Fruit fly (Drosophila melanogaster) whole organism, embryonic: ENCODE data around the gene CG5969.
A peak's percentile ranks its signal among the peaks of the same experiment; 100 is the strongest.

Source experiments
- Antp ChIP-seq: fragments of 200-800 bp; sonication (Bioruptor generic); optimal IDR thresholded peaks from 3 replicates; lab custom pipeline; 2016; ENCODE audit warnings: missing biosample characterization, missing genetic modification characterization
- Asciz ChIP-seq: fragments of 200-800 bp; sonication (Bioruptor generic); optimal IDR thresholded peaks from 2 replicates; lab custom pipeline; 2017; ENCODE audit warnings: missing biosample characterization, mild to moderate bottlenecking, missing genetic modification characterization, missing genetic modification reagents
- Blimp-1 ChIP-seq: fragments of 200-800 bp; sonication (Bioruptor generic); optimal IDR thresholded peaks from 3 replicates; lab custom pipeline; 2018; ENCODE audit warnings: missing biosample characterization, missing genetic modification characterization, mild to moderate bottlenecking, moderate library complexity, missing genetic modification reagents
- CG10565 ChIP-seq: fragments of 200-800 bp; sonication (Bioruptor generic); optimal IDR thresholded peaks from 3 replicates; lab custom pipeline; 2016; ENCODE audit warnings: missing biosample characterization, mild to moderate bottlenecking, missing genetic modification characterization
- CG11398 ChIP-seq: fragments of 200-800 bp; sonication (Bioruptor generic); optimal IDR thresholded peaks from 2 replicates; lab custom pipeline; 2016; ENCODE audit warnings: missing biosample characterization, missing genetic modification characterization
- CG11723 ChIP-seq: fragments of 200-800 bp; sonication (Bioruptor generic); optimal IDR thresholded peaks from 2 replicates; lab custom pipeline; 2017; ENCODE audit warnings: missing biosample characterization, mild to moderate bottlenecking, missing genetic modification characterization
- CG12744 ChIP-seq: fragments of 200-800 bp; sonication (Bioruptor generic); optimal IDR thresholded peaks from 2 replicates; lab custom pipeline; 2016; ENCODE audit warnings: missing biosample characterization, missing genetic modification characterization
- CG14014 ChIP-seq: fragments of 200-800 bp; sonication (Bioruptor generic); IDR thresholded peaks from 2 replicates; pipeline ENCODE4 v1.3.6; 2022; ENCODE audit warnings: missing biosample characterization, missing genetic modification characterization
- CG14965 ChIP-seq: fragments of 200-800 bp; sonication (Bioruptor generic); optimal IDR thresholded peaks from 2 replicates; lab custom pipeline; 2016; ENCODE audit warnings: missing biosample characterization, missing genetic modification characterization, borderline replicate concordance
- CG15073 ChIP-seq: fragments of 200-800 bp; sonication (Bioruptor generic); optimal IDR thresholded peaks from 2 replicates; lab custom pipeline; 2016; ENCODE audit warnings: missing biosample characterization, missing genetic modification characterization
- CG1529 ChIP-seq: fragments of 200-800 bp; sonication (Bioruptor generic); optimal IDR thresholded peaks from 3 replicates; lab custom pipeline; 2018; ENCODE audit warnings: missing biosample characterization, missing genetic modification characterization
- CG15479 ChIP-seq: fragments of 200-800 bp; sonication (Bioruptor generic); optimal IDR thresholded peaks from 3 replicates; lab custom pipeline; 2019; ENCODE audit warnings: missing biosample characterization, mild to moderate bottlenecking, missing genetic modification characterization, moderate library complexity
- CG2678 ChIP-seq: fragments of 200-800 bp; sonication (Bioruptor generic); optimal IDR thresholded peaks from 3 replicates; lab custom pipeline; 2019; ENCODE audit warnings: missing biosample characterization, mild to moderate bottlenecking, missing genetic modification characterization, moderate library complexity
- CG31224 ChIP-seq: fragments of 200-800 bp; sonication (Bioruptor generic); IDR thresholded peaks from 2 replicates; pipeline ENCODE4 v1.3.6; 2022; ENCODE audit warnings: missing biosample characterization, missing genetic modification characterization
- CG31388 ChIP-seq: fragments of 200-800 bp; sonication (Bioruptor generic); optimal IDR thresholded peaks from 2 replicates; lab custom pipeline; 2016; ENCODE audit warnings: missing biosample characterization, missing genetic modification characterization
- CG4424 ChIP-seq: fragments of 200-800 bp; sonication (Bioruptor generic); optimal IDR thresholded peaks from 3 replicates; lab custom pipeline; 2016; ENCODE audit warnings: missing biosample characterization, missing genetic modification characterization
- CG6654 ChIP-seq: fragments of 200-800 bp; sonication (Bioruptor generic); optimal IDR thresholded peaks from 2 replicates; lab custom pipeline; 2017; ENCODE audit warnings: missing biosample characterization, mild to moderate bottlenecking, missing genetic modification characterization
- CG6683 ChIP-seq: fragments of 200-800 bp; sonication (Bioruptor generic); optimal IDR thresholded peaks from 2 replicates; lab custom pipeline; 2017; ENCODE audit warnings: missing biosample characterization, mild to moderate bottlenecking, missing genetic modification characterization, missing genetic modification reagents
- CG7745 ChIP-seq: fragments of 200-800 bp; sonication (Bioruptor generic); optimal IDR thresholded peaks from 2 replicates; lab custom pipeline; 2018; ENCODE audit warnings: missing biosample characterization, mild to moderate bottlenecking, missing genetic modification characterization, moderate library complexity
- CG8359 ChIP-seq: fragments of 200-800 bp; sonication (Bioruptor generic); optimal IDR thresholded peaks from 2 replicates; lab custom pipeline; 2017; ENCODE audit warnings: missing biosample characterization, mild to moderate bottlenecking, missing genetic modification characterization, borderline replicate concordance
- Camta ChIP-seq: fragments of 200-800 bp; sonication (Bioruptor generic); optimal IDR thresholded peaks from 2 replicates; lab custom pipeline; 2016; ENCODE audit warnings: missing biosample characterization, missing genetic modification characterization
- Doc2 ChIP-seq: fragments of 200-800 bp; sonication (Bioruptor generic); IDR thresholded peaks from 2 replicates; pipeline ENCODE4 v1.3.6; 2022; ENCODE audit warnings: missing biosample characterization, missing genetic modification characterization
- Drgx ChIP-seq: fragments of 200-800 bp; sonication (Bioruptor generic); IDR thresholded peaks from 2 replicates; pipeline ENCODE4 v1.3.6; 2022; ENCODE audit warnings: missing biosample characterization, missing genetic modification characterization
- Kr ChIP-seq: fragments of 200-800 bp; sonication (Bioruptor generic); optimal IDR thresholded peaks from 2 replicates; lab custom pipeline; 2017; ENCODE audit warnings: missing biosample characterization, mild to moderate bottlenecking, missing genetic modification characterization
- MESR4 ChIP-seq: fragments of 200-800 bp; sonication (Bioruptor generic); optimal IDR thresholded peaks from 2 replicates; lab custom pipeline; 2018; ENCODE audit warnings: missing biosample characterization, mild to moderate bottlenecking, missing genetic modification characterization, moderate library complexity
- NC2β ChIP-seq: fragments of 200-800 bp; sonication (Bioruptor generic); optimal IDR thresholded peaks from 2 replicates; lab custom pipeline; 2016; ENCODE audit warnings: missing biosample characterization, missing genetic modification characterization
- Oli ChIP-seq: fragments of 200-800 bp; sonication (Bioruptor generic); optimal IDR thresholded peaks from 2 replicates; lab custom pipeline; 2018; ENCODE audit warnings: missing biosample characterization, mild to moderate bottlenecking, missing genetic modification characterization, moderate library complexity
- Pdp1 ChIP-seq, 2 experiments: fragments of 200-800 bp; sonication (Bioruptor generic); optimal IDR thresholded peaks; 3 replicates each; lab custom pipeline; 2016; ENCODE audit warnings: missing biosample characterization in 2 of 2, missing genetic modification characterization in 2 of 2, mild to moderate bottlenecking in 1 of 2, moderate library complexity in 1 of 2
- Vsx1 ChIP-seq: fragments of 200-800 bp; sonication (Bioruptor generic); optimal IDR thresholded peaks from 2 replicates; lab custom pipeline; 2017; ENCODE audit warnings: missing biosample characterization, mild to moderate bottlenecking, missing genetic modification characterization, missing genetic modification reagents
- ac ChIP-seq: fragments of 200-800 bp; sonication (Bioruptor generic); optimal IDR thresholded peaks from 3 replicates; lab custom pipeline; 2017; ENCODE audit warnings: missing biosample characterization, mild to moderate bottlenecking, missing genetic modification characterization
- cad ChIP-seq: fragments of >200 bp; optimal IDR thresholded peaks from 2 replicates; lab custom pipeline; 2017; ENCODE audit warnings: missing biosample characterization, missing genetic modification characterization
- cas ChIP-seq: fragments of 200-800 bp; sonication (Bioruptor generic); IDR thresholded peaks from 2 replicates; pipeline ENCODE4 v1.3.6; 2022; ENCODE audit warnings: missing biosample characterization, missing genetic modification characterization
- ci ChIP-seq: fragments of 200-800 bp; sonication (Bioruptor generic); IDR thresholded peaks from 3 replicates; pipeline ENCODE4 v1.3.6; 2022; ENCODE audit warnings: missing biosample characterization, missing genetic modification characterization
- croc ChIP-seq: fragments of 200-800 bp; sonication (Bioruptor generic); conservative IDR thresholded peaks from 3 replicates; pipeline ENCODE4 v1.3.6; 2022; ENCODE audit warnings: missing biosample characterization, missing genetic modification characterization
- eve ChIP-seq, 2 experiments: fragments of >200 bp; optimal IDR thresholded peaks; 2 replicates each; lab custom pipeline; 2017; ENCODE audit warnings: missing biosample characterization in 2 of 2, missing genetic modification characterization in 2 of 2
- fd102C ChIP-seq: fragments of 200-800 bp; sonication (Bioruptor generic); optimal IDR thresholded peaks from 2 replicates; lab custom pipeline; 2018; ENCODE audit warnings: missing biosample characterization, mild to moderate bottlenecking, missing genetic modification characterization, moderate library complexity
- fd3F ChIP-seq: fragments of 200-800 bp; sonication (Bioruptor generic); optimal IDR thresholded peaks from 2 replicates; lab custom pipeline; 2018; ENCODE audit warnings: missing biosample characterization, mild to moderate bottlenecking, missing genetic modification characterization, moderate library complexity
- kah ChIP-seq: fragments of 200-800 bp; sonication (Bioruptor generic); optimal IDR thresholded peaks from 2 replicates; lab custom pipeline; 2018; ENCODE audit warnings: missing biosample characterization, mild to moderate bottlenecking, missing genetic modification characterization
- lmd ChIP-seq: fragments of 200-800 bp; sonication (Bioruptor generic); IDR thresholded peaks from 2 replicates; pipeline ENCODE4 v1.3.6; 2022; ENCODE audit warnings: missing biosample characterization, missing genetic modification characterization
- luna ChIP-seq: fragments of 200-800 bp; sonication (Bioruptor generic); optimal IDR thresholded peaks from 2 replicates; lab custom pipeline; 2016; ENCODE audit warnings: missing biosample characterization, missing genetic modification characterization
- mirr ChIP-seq: fragments of 200-800 bp; sonication (Bioruptor generic); optimal IDR thresholded peaks from 3 replicates; lab custom pipeline; 2018; ENCODE audit warnings: missing biosample characterization, mild to moderate bottlenecking, missing genetic modification characterization
- mld ChIP-seq: fragments of 200-800 bp; sonication (Bioruptor generic); IDR thresholded peaks from 3 replicates; pipeline ENCODE4 v1.3.6; 2022; ENCODE audit warnings: missing biosample characterization, missing genetic modification characterization; ENCODE audit not compliant: partially characterized antibody
- pan ChIP-seq, 4 experiments: fragments of >200 bp in 3 of 4; fragments of 200-800 bp in 1 of 4; sonication (Bioruptor generic) in 1 of 4; optimal IDR thresholded peaks in 3 of 4; IDR thresholded peaks in 1 of 4; 2 replicates each; pipeline versions ENCODE4 v1.3.6 to Lab custom; 2017 to 2022; ENCODE audit warnings: missing biosample characterization in 2 of 4, missing genetic modification characterization in 2 of 4, mixed read lengths in 1 of 4
- pb ChIP-seq: fragments of 200-800 bp; sonication (Bioruptor generic); optimal IDR thresholded peaks from 3 replicates; lab custom pipeline; 2016; ENCODE audit warnings: missing biosample characterization, missing genetic modification characterization
- psq ChIP-seq: fragments of 200-800 bp; sonication (Bioruptor generic); optimal IDR thresholded peaks from 2 replicates; lab custom pipeline; 2017; ENCODE audit warnings: missing biosample characterization, missing genetic modification characterization
- slp2 ChIP-seq: fragments of 200-800 bp; sonication (Bioruptor generic); optimal IDR thresholded peaks from 2 replicates; lab custom pipeline; 2016; ENCODE audit warnings: missing biosample characterization, missing genetic modification characterization
- so ChIP-seq: fragments of 200-800 bp; sonication (Bioruptor generic); IDR thresholded peaks from 3 replicates; pipeline ENCODE4 v1.3.6; 2022; ENCODE audit warnings: missing biosample characterization, missing genetic modification characterization
- tgo ChIP-seq: fragments of 200-800 bp; sonication (Bioruptor generic); IDR thresholded peaks from 3 replicates; pipeline ENCODE4 v1.3.6; 2022; ENCODE audit warnings: missing biosample characterization, missing genetic modification characterization

The CG5969 gene

DNA sequence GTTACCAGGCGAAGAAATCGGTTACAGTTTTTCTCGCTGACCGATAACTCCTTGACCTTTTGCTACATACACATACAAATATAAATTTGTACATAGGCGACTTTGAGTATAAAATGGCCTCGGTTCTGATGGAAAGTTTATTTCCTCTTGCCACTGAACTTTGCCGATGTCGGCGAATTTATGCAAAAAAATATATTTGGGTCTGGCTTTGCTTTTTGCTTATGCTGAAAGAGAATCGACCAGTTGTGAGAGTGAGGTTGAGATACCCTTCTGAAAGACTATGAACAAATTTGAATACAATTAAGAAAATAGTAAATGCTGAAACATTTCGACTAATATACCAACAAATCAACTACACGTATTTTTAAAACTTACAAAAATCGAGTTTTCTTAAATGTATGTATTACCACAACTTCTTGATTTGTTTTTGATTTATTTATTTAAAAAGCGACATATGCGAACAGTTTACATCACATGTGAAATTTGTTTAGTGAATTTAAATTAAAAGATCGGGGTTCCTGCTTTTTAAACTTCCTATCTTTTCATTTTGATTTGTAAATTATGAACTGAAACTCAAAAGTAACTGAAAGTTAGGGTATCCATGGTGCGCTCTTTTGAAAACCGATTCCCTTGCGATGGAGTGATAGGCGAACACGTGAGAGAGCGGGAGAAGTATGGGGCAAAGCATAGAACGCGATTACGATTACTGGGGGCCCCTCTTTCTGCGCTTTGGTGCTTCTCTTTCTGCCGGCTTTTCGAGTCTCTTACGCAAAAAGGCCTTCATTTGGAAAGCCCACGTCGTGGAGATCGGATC, 35.7 kb downstream of the CG5969 start (continued):
- TF ChIP-seq CG11398 (GFP tag; lab: Kevin White, UChicago) (no peak), fd102C (GFP tag; lab: Kevin White, UChicago) (no peak), Blimp-1 (GFP tag; lab: Kevin White, UChicago) (peak; percentile 65), Vsx1 (GFP tag; lab: Kevin White, UChicago) (peak; percentile 58), so (GFP tag; lab: Robert Waterston, UW) (no peak), CG1529 (GFP tag; lab: Kevin White, UChicago) (peak; percentile 60), mld (GFP tag; lab: Robert Waterston, UW) (no peak), slp2 (GFP tag; lab: Kevin White, UChicago) (peak; percentile 71), CG2678 (tag; lab: Kevin White, UChicago) (peak; percentile 92), cas (GFP tag; lab: Robert Waterston, UW) (no peak), ac (GFP tag; lab: Kevin White, UChicago) (no peak), MESR4 (GFP tag; lab: Kevin White, UChicago) (no peak), Kr (GFP tag; lab: Kevin White, UChicago) (no peak), cad (GFP tag; lab: Kevin White, UChicago) (no peak), croc (GFP tag; lab: Robert Waterston, UW) (peak; percentile 21; the same call in 1 of the 3 replicates), kah (peak; percentile 35), psq (GFP tag; lab: Kevin White, UChicago) (peak; percentile 74), CG8359 (peak; percentile 18), CG31388 (GFP tag; lab: Kevin White, UChicago) (no peak), pan (optimal IDR thresholded peaks at IDR 0.05; lab: Kevin White, UChicago) (no peak), pan (GFP tag; optimal IDR thresholded peaks at IDR 0.05 in 1 of 2, IDR thresholded peaks at IDR 0.05 in 1 of 2) (peak in 1 of 2 experiments; percentile 11), NC2β (GFP tag; lab: Kevin White, UChicago) (no peak), CG11723 (peak; percentile 41), Doc2 (GFP tag; lab: Robert Waterston, UW) (no peak), CG15479 (no peak), CG7745 (tag; lab: Kevin White, UChicago) (no peak), fd3F (GFP tag; lab: Kevin White, UChicago) (peak; percentile 68), Pdp1 (GFP tag; optimal IDR thresholded peaks at IDR 0.05; lab: Kevin White, UChicago) (peak; percentile 66 to 89), pb (GFP tag; lab: Kevin White, UChicago) (peak; percentile 20), CG10565 (GFP tag; lab: Kevin White, UChicago) (no peak), tgo (peak; percentile 54; the same call in 1 of the 3 replicates), Camta (GFP tag; lab: Kevin White, UChicago) (peak; percentile 63), CG31224 (GFP tag; lab: Robert Waterston, UW) (peak; percentile 34; the same call in 1 of the 2 replicates), luna (GFP tag; lab: Kevin White, UChicago) (no peak), mirr (no peak), lmd (GFP tag; lab: Robert Waterston, UW) (peak; percentile 37; the same call in 1 of the 2 replicates), Drgx (GFP tag; lab: Robert Waterston, UW) (peak; percentile 41; the same call in 1 of the 2 replicates), CG12744 (peak; percentile 59), CG6683 (peak; percentile 69), ci (no peak), CG4424 (GFP tag; lab: Kevin White, UChicago) (peak; percentile 78), CG6654 (peak; percentile 31), CG15073 (GFP tag; lab: Kevin White, UChicago) (no peak), Asciz (GFP tag; lab: Kevin White, UChicago) (peak; percentile 85), Antp (GFP tag; lab: Kevin White, UChicago) (peak; percentile 5), CG14965 (GFP tag; lab: Kevin White, UChicago) (no peak), eve (GFP tag; optimal IDR thresholded peaks at IDR 0.05; lab: Kevin White, UChicago) (peak in 1 of 2 experiments; percentile 87), CG14014 (GFP tag; lab: Robert Waterston, UW) (no peak), Oli (tag; lab: Kevin White, UChicago) (peak; percentile 84)
